Worm (Caenorhabditis elegans): ENCODE measurements around the gene R02F2.1.

Gene R02F2.1

ce11 chrIII:5506023-5506597, 4.4 kb downstream of the R02F2.1 start:
- no peak for TF ChIP-seq tra-4 (tag; optimal IDR thresholded peaks at IDR 0.05)
- TF ChIP-seq hnd-1 (tag; optimal IDR thresholded peaks at IDR 0.05), result no peak
- no peak for TF ChIP-seq flt-1 (GFP tag; IDR thresholded peaks at IDR 0.05)
- no peak for TF ChIP-seq B0310.2 (tag; optimal IDR thresholded peaks at IDR 0.05)
- no peak for TF ChIP-seq tbx-37 (GFP tag; conservative IDR thresholded peaks at IDR 0.05)

- TF ChIP-seq scrt-1 (GFP tag; IDR thresholded peaks at IDR 0.05) (no peak), aly-1 (tag; optimal IDR thresholded peaks at IDR 0.05) (no peak), ama-1 (optimal IDR thresholded peaks at IDR 0.05) (no peak), pes-1 (GFP tag; IDR thresholded peaks at IDR 0.05) (no peak)
These were observed 5.3 kb downstream of the R02F2.1 start for ce11 chrIII:5506936-5507335.

- TF ChIP-seq ets-7 (tag; optimal IDR thresholded peaks at IDR 0.05), result no peak
These were observed 7.0 kb downstream of the R02F2.1 start, which contains the start of gene D1044.7 for ce11 chrIII:5508669-5509068. TSS of gene D1044.7 (minus strand) at chrIII:5508769.

DNA sequence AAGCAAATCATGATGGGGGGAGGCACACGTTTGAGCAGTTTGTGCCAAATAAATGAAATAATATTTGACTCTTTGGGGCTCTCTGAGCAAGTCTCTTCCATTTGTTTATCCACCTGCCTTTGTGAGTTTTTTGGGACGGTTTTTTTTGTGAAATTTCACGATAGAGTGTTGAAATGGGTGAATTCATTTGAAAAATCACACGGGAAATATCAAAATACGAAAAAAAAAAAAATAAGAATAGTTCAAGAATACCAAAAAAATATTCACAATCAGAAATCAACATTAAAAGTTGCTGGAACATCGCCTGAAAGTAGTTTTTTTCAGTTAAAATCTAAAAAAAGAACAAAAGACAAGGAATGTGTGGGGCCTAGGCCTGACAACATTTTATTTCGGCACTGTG, 10.8 kb downstream of the R02F2.1 start, which contains the start of gene pqn-25:
pqn-25 (minus strand) TSS at position 101 of the 400 bp plus-strand sequence.
- TF ChIP-seq flt-1 (GFP tag; IDR thresholded peaks at IDR 0.05) (no peak), ets-7 (tag; optimal IDR thresholded peaks at IDR 0.05) (no peak), B0310.2 (tag; optimal IDR thresholded peaks at IDR 0.05) (no peak), sea-1 (GFP tag; conservative IDR thresholded peaks at IDR 0.05) (no peak), scrt-1 (GFP tag; IDR thresholded peaks at IDR 0.05) (no peak), F13C5.2 (tag; optimal IDR thresholded peaks at IDR 0.05) (no peak), tbx-11 (GFP tag; IDR thresholded peaks at IDR 0.05) (no peak), tbx-37 (GFP tag; conservative IDR thresholded peaks at IDR 0.05) (no peak), tra-4 (tag; optimal IDR thresholded peaks at IDR 0.05) (no peak), aly-1 (tag; optimal IDR thresholded peaks at IDR 0.05) (no peak), ceh-36 (tag; optimal IDR thresholded peaks at IDR 0.05) (no peak)

DNA sequence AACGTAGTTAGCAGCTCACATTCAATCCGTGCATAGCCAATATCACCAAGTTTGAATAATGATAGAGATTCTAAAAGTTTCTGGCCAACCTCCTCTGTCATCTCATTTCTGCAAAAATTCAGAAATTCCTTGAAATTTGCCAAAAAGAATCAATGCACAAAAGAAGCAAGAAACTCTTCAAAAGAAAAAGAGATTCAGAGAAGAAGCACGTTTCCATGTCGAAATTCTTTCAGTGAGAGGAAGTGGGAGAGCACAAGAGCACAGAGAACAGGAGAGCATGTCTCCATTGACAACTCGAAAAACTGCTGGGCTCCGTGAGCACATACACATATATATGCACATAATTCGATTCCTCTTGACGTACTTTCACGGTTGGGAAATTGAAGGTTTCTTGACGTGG, 15.7 kb downstream of the R02F2.1 start, which contains the start of gene nekl-4:
nekl-4 (minus strand) TSS at position 101 of the 400 bp plus-strand sequence.
- TF ChIP-seq tbx-37 (GFP tag; conservative IDR thresholded peaks at IDR 0.05) (no peak), ama-1 (optimal IDR thresholded peaks at IDR 0.05) (no peak), ceh-36 (tag; optimal IDR thresholded peaks at IDR 0.05) (no peak)

ce11 chrIII:5521930-5522329, 20.2 kb downstream of the R02F2.1 start, which contains the start of gene D1044.4:
TSS of gene D1044.4 (minus strand) at chrIII:5522030.
- TF ChIP-seq hmbx-1 (tag; optimal IDR thresholded peaks at IDR 0.05), result no peak
- no peak for TF ChIP-seq B0310.2 (tag; optimal IDR thresholded peaks at IDR 0.05)
- TF ChIP-seq sea-1 (GFP tag; conservative IDR thresholded peaks at IDR 0.05), result no peak
- no peak for TF ChIP-seq ama-1 (optimal IDR thresholded peaks at IDR 0.05)
- no peak for TF ChIP-seq aly-1 (tag; optimal IDR thresholded peaks at IDR 0.05)
- no peak for TF ChIP-seq ets-7 (tag; optimal IDR thresholded peaks at IDR 0.05)
- no peak for TF ChIP-seq hmg-4 (GFP tag; optimal IDR thresholded peaks at IDR 0.05)
- no peak for TF ChIP-seq F13C5.2 (tag; optimal IDR thresholded peaks at IDR 0.05)
- no peak for TF ChIP-seq pes-1 (GFP tag; IDR thresholded peaks at IDR 0.05)
- TF ChIP-seq tbx-37 (GFP tag; conservative IDR thresholded peaks at IDR 0.05), result no peak
- no peak for TF ChIP-seq tra-4 (tag; optimal IDR thresholded peaks at IDR 0.05)
- TF ChIP-seq flt-1 (GFP tag; IDR thresholded peaks at IDR 0.05), result no peak
- TF ChIP-seq scrt-1 (GFP tag; IDR thresholded peaks at IDR 0.05), result no peak
- TF ChIP-seq ceh-36 (tag; optimal IDR thresholded peaks at IDR 0.05), result no peak
- no peak for TF ChIP-seq tbx-11 (GFP tag; IDR thresholded peaks at IDR 0.05)
- no peak for TF ChIP-seq ceh-13 (GFP tag; optimal IDR thresholded peaks at IDR 0.05)

ce11 chrIII:5525973-5526372, 24.3 kb downstream of the R02F2.1 start, which contains the start of gene dex-1:
TSS of gene dex-1 (plus strand) at chrIII:5526104.
- TF ChIP-seq B0310.2 (tag; optimal IDR thresholded peaks at IDR 0.05) (no peak), flt-1 (GFP tag; IDR thresholded peaks at IDR 0.05) (no peak), ceh-13 (GFP tag; optimal IDR thresholded peaks at IDR 0.05) (no peak), scrt-1 (GFP tag; IDR thresholded peaks at IDR 0.05) (no peak), pes-1 (GFP tag; IDR thresholded peaks at IDR 0.05) (no peak), hmbx-1 (tag; optimal IDR thresholded peaks at IDR 0.05) (no peak), ceh-36 (tag; optimal IDR thresholded peaks at IDR 0.05) (no peak), F13C5.2 (tag; optimal IDR thresholded peaks at IDR 0.05) (no peak), tbx-37 (GFP tag; conservative IDR thresholded peaks at IDR 0.05) (no peak), hmg-4 (GFP tag; optimal IDR thresholded peaks at IDR 0.05) (no peak)

ce11 chrIII:5541777-5542176, 40.1 kb downstream of the R02F2.1 start:
- TF ChIP-seq ceh-13 (GFP tag; optimal IDR thresholded peaks at IDR 0.05) (no peak), scrt-1 (GFP tag; IDR thresholded peaks at IDR 0.05) (no peak), tbx-11 (GFP tag; IDR thresholded peaks at IDR 0.05) (no peak), ets-7 (tag; optimal IDR thresholded peaks at IDR 0.05) (no peak), flt-1 (GFP tag; IDR thresholded peaks at IDR 0.05) (no peak), ceh-36 (tag; optimal IDR thresholded peaks at IDR 0.05) (no peak), tra-4 (tag; optimal IDR thresholded peaks at IDR 0.05) (no peak), pes-1 (GFP tag; IDR thresholded peaks at IDR 0.05) (no peak), hmbx-1 (tag; optimal IDR thresholded peaks at IDR 0.05) (no peak), ama-1 (optimal IDR thresholded peaks at IDR 0.05) (no peak), tbx-37 (GFP tag; conservative IDR thresholded peaks at IDR 0.05) (no peak), hnd-1 (tag; optimal IDR thresholded peaks at IDR 0.05) (no peak)

ce11 chrIII:5543050-5543449, 41.4 kb downstream of the R02F2.1 start, which contains the start of gene D1044.6:
TSS of gene D1044.6 (minus strand) at chrIII:5543177.
- TF ChIP-seq tbx-11 (GFP tag; IDR thresholded peaks at IDR 0.05) (no peak), tra-4 (tag; optimal IDR thresholded peaks at IDR 0.05) (no peak), hmg-4 (GFP tag; optimal IDR thresholded peaks at IDR 0.05) (no peak), hnd-1 (tag; optimal IDR thresholded peaks at IDR 0.05) (no peak), aly-1 (tag; optimal IDR thresholded peaks at IDR 0.05) (no peak)

All from whole organism, early embryonic.